Worm (Caenorhabditis elegans) whole organism, L1 larva: ENCODE results near the gene Y39A1A.10.

Experiments
- C04F5.9 ChIP-seq: sonication (generic microtip); optimal IDR thresholded peaks from 2 replicates; lab custom pipeline; 2016; ENCODE audit warnings: missing genetic modification characterization, missing compliant biosample characterization
- C16A3.4 ChIP-seq: fragments of 150-350 bp; optimal IDR thresholded peaks from 2 replicates; lab custom pipeline; 2014; ENCODE audit warnings: missing biosample characterization, missing genetic modification characterization
- C34B4.2 ChIP-seq: sonication (generic microtip); optimal IDR thresholded peaks from 2 replicates; lab custom pipeline; 2017; ENCODE audit warnings: mild to moderate bottlenecking, missing genetic modification characterization, missing compliant biosample characterization
- F16B12.6 ChIP-seq: fragments of 150-350 bp; optimal IDR thresholded peaks from 2 replicates; lab custom pipeline; 2014; ENCODE audit warnings: missing biosample characterization, missing genetic modification characterization
- alr-1 ChIP-seq: fragments of 200-800 bp; sonication (Bioruptor generic); optimal IDR thresholded peaks from 2 replicates; lab custom pipeline; 2018; ENCODE audit warnings: borderline replicate concordance, mild to moderate bottlenecking, missing genetic modification characterization, missing compliant biosample characterization
- ama-1 ChIP-seq: fragments of 150-350 bp; optimal IDR thresholded peaks from 2 replicates; lab custom pipeline; 2014
- blmp-1 ChIP-seq: fragments of 150-350 bp; optimal IDR thresholded peaks from 2 replicates; lab custom pipeline; 2014; ENCODE audit warnings: missing biosample characterization, missing genetic modification characterization
- ceh-8 ChIP-seq: fragments of 200-800 bp; sonication (Bioruptor generic); optimal IDR thresholded peaks from 2 replicates; lab custom pipeline; 2018; ENCODE audit warnings: mild to moderate bottlenecking, missing genetic modification characterization, moderate library complexity, missing compliant biosample characterization
- ceh-82 ChIP-seq, 3 experiments: fragments of 150-350 bp in 1 of 3; sonication (generic microtip) in 2 of 3; optimal IDR thresholded peaks; 2 replicates each; lab custom pipeline; 2014 to 2017; ENCODE audit warnings: missing biosample characterization in 3 of 3, missing genetic modification characterization in 3 of 3
- ceh-88 ChIP-seq: fragments of 200-800 bp; sonication (Bioruptor generic); IDR thresholded peaks from 2 replicates; pipeline ENCODE4 v1.3.6; 2022; ENCODE audit warnings: missing genetic modification characterization, missing compliant biosample characterization
- ces-1 ChIP-seq: fragments of 150-350 bp; optimal IDR thresholded peaks from 2 replicates; lab custom pipeline; 2014; ENCODE audit warnings: missing biosample characterization, missing genetic modification reagents, missing genetic modification characterization
- dpl-1 ChIP-seq, 3 experiments: fragments of 150-350 bp in 2 of 3; sonication (generic microtip) in 1 of 3; optimal IDR thresholded peaks; 2 replicates each; lab custom pipeline; 2014 to 2017; ENCODE audit warnings: missing biosample characterization in 3 of 3, missing genetic modification characterization in 3 of 3, missing genetic modification reagents in 3 of 3
- dsc-1 ChIP-seq: sonication (generic microtip); optimal IDR thresholded peaks from 2 replicates; lab custom pipeline; 2016; ENCODE audit warnings: mild to moderate bottlenecking, missing genetic modification characterization, missing compliant biosample characterization
- efl-1 ChIP-seq, 4 experiments: fragments of 150-350 bp; optimal IDR thresholded peaks in 3 of 4; peaks in 1 of 4; 1 replicate in 1 of 4; 2 replicates in 3 of 4; lab custom pipeline; 2014; ENCODE audit warnings: missing biosample characterization in 2 of 4, missing genetic modification characterization in 2 of 4, missing genetic modification reagents in 2 of 4
- egl-13 ChIP-seq: sonication (generic microtip); optimal IDR thresholded peaks from 2 replicates; lab custom pipeline; 2016; ENCODE audit warnings: missing genotype, missing genetic modification reagents, missing genetic modification characterization, missing compliant biosample characterization
- egl-27 ChIP-seq, 2 experiments: fragments of 150-350 bp in 1 of 2; sonication (generic microtip); optimal IDR thresholded peaks; 3 replicates each; lab custom pipeline; 2017 to 2018; ENCODE audit warnings: missing biosample characterization in 2 of 2, missing genetic modification characterization in 2 of 2, missing genetic modification reagents in 2 of 2
- elt-2 ChIP-seq: sonication (generic microtip); optimal IDR thresholded peaks from 2 replicates; lab custom pipeline; 2016; ENCODE audit warnings: missing genetic modification characterization, mild to moderate bottlenecking, inconsistent platforms, missing compliant biosample characterization, missing genetic modification reagents
- ets-5 ChIP-seq: fragments of 200-800 bp; sonication (Bioruptor generic); IDR thresholded peaks from 2 replicates; pipeline ENCODE4 v1.3.6; 2022; ENCODE audit warnings: missing genetic modification characterization, missing compliant biosample characterization
- fkh-4 ChIP-seq: sonication (generic microtip); optimal IDR thresholded peaks from 2 replicates; lab custom pipeline; 2016; ENCODE audit warnings: missing compliant biosample characterization, missing genetic modification characterization, borderline replicate concordance
- fkh-8 ChIP-seq: sonication (generic microtip); optimal IDR thresholded peaks from 2 replicates; lab custom pipeline; 2016; ENCODE audit warnings: mild to moderate bottlenecking, missing genetic modification characterization, missing compliant biosample characterization
- hpl-2 ChIP-seq: fragments of 150-350 bp; optimal IDR thresholded peaks from 2 replicates; lab custom pipeline; 2014; ENCODE audit warnings: missing biosample characterization, missing genetic modification reagents, missing genetic modification characterization
- lin-35 ChIP-seq, 2 experiments: fragments of 150-350 bp; optimal IDR thresholded peaks; 2 replicates each; lab custom pipeline; 2014; ENCODE audit warnings: missing biosample characterization in 2 of 2, missing genetic modification characterization in 2 of 2, missing genetic modification reagents in 2 of 2
- lin-39 ChIP-seq: fragments of 150-350 bp; optimal IDR thresholded peaks from 2 replicates; lab custom pipeline; 2014; ENCODE audit warnings: missing biosample characterization, missing genetic modification reagents, missing genetic modification characterization
- lsy-2 ChIP-seq, 2 experiments: fragments of 150-350 bp; optimal IDR thresholded peaks; 2 replicates each; lab custom pipeline; 2014; ENCODE audit warnings: missing biosample characterization in 2 of 2, missing genetic modification characterization in 2 of 2
- mdl-1 ChIP-seq, 2 experiments: fragments of 150-350 bp; optimal IDR thresholded peaks; 2 replicates each; lab custom pipeline; 2014 to 2017; ENCODE audit warnings: missing biosample characterization in 2 of 2, missing genetic modification characterization in 2 of 2, inconsistent platforms in 1 of 2
- mep-1 ChIP-seq: fragments of 150-350 bp; optimal IDR thresholded peaks from 2 replicates; lab custom pipeline; 2014; ENCODE audit warnings: missing biosample characterization, missing genetic modification characterization
- nhr-11 ChIP-seq: fragments of 150-350 bp; optimal IDR thresholded peaks from 2 replicates; lab custom pipeline; 2014; ENCODE audit warnings: missing biosample characterization, missing genetic modification characterization
- nhr-12 ChIP-seq: sonication (generic microtip); optimal IDR thresholded peaks from 2 replicates; lab custom pipeline; 2017; ENCODE audit warnings: missing biosample characterization, missing genetic modification characterization
- nhr-19 ChIP-seq: fragments of 200-800 bp; sonication (Bioruptor generic); conservative IDR thresholded peaks from 2 replicates; pipeline ENCODE4 v1.3.6; 2022; ENCODE audit warnings: missing genetic modification characterization, missing compliant biosample characterization
- nhr-28 ChIP-seq: fragments of 150-350 bp; optimal IDR thresholded peaks from 2 replicates; lab custom pipeline; 2014; ENCODE audit warnings: missing biosample characterization, missing genetic modification characterization
- nhr-47 ChIP-seq: sonication (generic microtip); optimal IDR thresholded peaks from 2 replicates; lab custom pipeline; 2016; ENCODE audit warnings: mild to moderate bottlenecking, missing genetic modification characterization, moderate library complexity, missing compliant biosample characterization
- nhr-71 ChIP-seq: sonication (generic microtip); optimal IDR thresholded peaks from 2 replicates; lab custom pipeline; 2016; ENCODE audit warnings: mild to moderate bottlenecking, missing genetic modification characterization, moderate library complexity, missing compliant biosample characterization
- nhr-76 ChIP-seq: sonication (generic microtip); optimal IDR thresholded peaks from 2 replicates; lab custom pipeline; 2017; ENCODE audit warnings: missing biosample characterization, missing genetic modification characterization
- nhr-84 ChIP-seq: sonication (generic microtip); optimal IDR thresholded peaks from 2 replicates; lab custom pipeline; 2017; ENCODE audit warnings: missing biosample characterization, missing genetic modification characterization
- nhr-85 ChIP-seq: sonication (generic microtip); peaks from one replicate; lab custom pipeline; 2016; ENCODE audit warnings: missing genetic modification characterization, inconsistent platforms, missing compliant biosample characterization
- nhr-90 ChIP-seq: sonication (generic microtip); optimal IDR thresholded peaks from 2 replicates; lab custom pipeline; 2016; ENCODE audit warnings: mild to moderate bottlenecking, missing genetic modification characterization, missing compliant biosample characterization; ENCODE audit not compliant: poor library complexity
- pag-3 ChIP-seq: sonication (generic microtip); optimal IDR thresholded peaks from 2 replicates; lab custom pipeline; 2017; ENCODE audit warnings: missing genetic modification characterization, mild to moderate bottlenecking, missing compliant biosample characterization, antibody characterized with exemption, borderline replicate concordance; ENCODE audit not compliant: insufficient read depth
- snpc-4 ChIP-seq: fragments of 150-350 bp; optimal IDR thresholded peaks from 2 replicates; lab custom pipeline; 2014; ENCODE audit warnings: missing biosample characterization, missing genetic modification characterization
- sox-4 ChIP-seq: sonication (generic microtip); optimal IDR thresholded peaks from 2 replicates; lab custom pipeline; 2016; ENCODE audit warnings: missing genetic modification characterization, missing compliant biosample characterization
- sptf-1 ChIP-seq: fragments of 150-350 bp; optimal IDR thresholded peaks from 2 replicates; lab custom pipeline; 2014; ENCODE audit warnings: missing biosample characterization, missing genetic modification characterization
- tlp-1 ChIP-seq: fragments of 150-350 bp; optimal IDR thresholded peaks from 2 replicates; lab custom pipeline; 2014; ENCODE audit warnings: missing biosample characterization, missing genetic modification characterization
- unc-130 ChIP-seq: fragments of 150-350 bp; optimal IDR thresholded peaks from 2 replicates; lab custom pipeline; 2017; ENCODE audit warnings: missing biosample characterization, missing genetic modification characterization, inconsistent platforms
- unc-30 ChIP-seq: sonication (generic microtip); optimal IDR thresholded peaks from 2 replicates; lab custom pipeline; 2017; ENCODE audit warnings: missing biosample characterization, missing genetic modification characterization
- unc-86 ChIP-seq: sonication (generic microtip); optimal IDR thresholded peaks from 2 replicates; lab custom pipeline; 2016; ENCODE audit warnings: missing genetic modification characterization, missing compliant biosample characterization
- unc-98 ChIP-seq: fragments of 200-800 bp; sonication (Bioruptor generic); IDR thresholded peaks from 2 replicates; pipeline ENCODE4 v1.3.6; 2022; ENCODE audit warnings: missing genetic modification characterization, missing compliant biosample characterization

The Y39A1A.10 gene

ce11 chrIII:10642781-10643180 lies 10.3 kb downstream of the Y39A1A.10 start, which contains the start of the genes dhs-11 and orc-1 (continued):
- TF ChIP-seq alr-1 (tag; lab: Kevin White, UChicago) (no peak), ceh-82 (tag; optimal IDR thresholded peaks at IDR 0.05; lab: Kevin White, UChicago) (peak in 2 of 3 experiments; percentile 1 to 21), unc-86 (no peak), mep-1 (tag; lab: Kevin White, UChicago) (peak; percentile 77), sptf-1 (tag; lab: Kevin White, UChicago) (no peak), blmp-1 (tag; lab: Kevin White, UChicago) (peak; percentile 35), unc-130 (tag; lab: Kevin White, UChicago) (peak; percentile 71), C34B4.2 (no peak), mdl-1 (tag; optimal IDR thresholded peaks at IDR 0.05; lab: Kevin White, UChicago) (peak in 1 of 2 experiments; percentile 67), unc-98 (GFP tag; lab: Robert Waterston, UW) (no peak), nhr-19 (GFP tag; lab: Robert Waterston, UW) (peak; percentile 51), nhr-47 (tag; lab: Kevin White, UChicago) (peak; percentile 52), fkh-4 (tag; lab: Kevin White, UChicago) (no peak), lin-35 (GFP tag; optimal IDR thresholded peaks at IDR 0.05; lab: Kevin White, UChicago) (peak; percentile 88 to 95), nhr-71 (tag; lab: Kevin White, UChicago) (peak; percentile 66), sox-4 (tag; lab: Kevin White, UChicago) (no peak), hpl-2 (no peak), nhr-90 (tag; lab: Kevin White, UChicago) (peak; percentile 48)

- TF ChIP-seq egl-27 (tag; optimal IDR thresholded peaks at IDR 0.05; lab: Kevin White, UChicago) (no peak), blmp-1 (tag; lab: Kevin White, UChicago) (peak; percentile 21), unc-30 (no peak), nhr-85 (tag; lab: Kevin White, UChicago) (no peak), nhr-19 (GFP tag; lab: Robert Waterston, UW) (no peak), lin-39 (tag; lab: Kevin White, UChicago) (no peak), C34B4.2 (no peak), C16A3.4 (tag; lab: Kevin White, UChicago) (no peak), ama-1 (lab: Kevin White, UChicago) (no peak), ces-1 (GFP tag; lab: Kevin White, UChicago) (no peak), ceh-8 (GFP tag; lab: Kevin White, UChicago) (no peak), ceh-88 (GFP tag; lab: Robert Waterston, UW) (no peak), alr-1 (tag; lab: Kevin White, UChicago) (no peak), nhr-84 (tag; lab: Kevin White, UChicago) (no peak), F16B12.6 (tag; lab: Kevin White, UChicago) (peak; percentile 34), snpc-4 (tag; lab: Kevin White, UChicago) (no peak), egl-13 (tag; lab: Kevin White, UChicago) (no peak), ets-5 (GFP tag; lab: Robert Waterston, UW) (no peak), lin-35 (GFP tag; optimal IDR thresholded peaks at IDR 0.05; lab: Kevin White, UChicago) (peak; percentile 34 to 46), nhr-11 (tag; lab: Kevin White, UChicago) (no peak), dsc-1 (no peak), tlp-1 (no peak), elt-2 (tag; lab: Kevin White, UChicago) (no peak), C04F5.9 (tag; lab: Kevin White, UChicago) (no peak), nhr-71 (tag; lab: Kevin White, UChicago) (no peak), nhr-28 (tag; lab: Kevin White, UChicago) (no peak), lsy-2 (tag; optimal IDR thresholded peaks at IDR 0.05; lab: Kevin White, UChicago) (peak; percentile 5 to 69), fkh-8 (tag; lab: Kevin White, UChicago) (no peak), dpl-1 (GFP tag; optimal IDR thresholded peaks at IDR 0.05; lab: Kevin White, UChicago) (peak; percentile 20 to 54 (median 38)), nhr-12 (tag; lab: Kevin White, UChicago) (no peak), efl-1 (optimal IDR thresholded peaks at IDR 0.05; lab: Kevin White, UChicago) (peak; percentile 15 to 33), efl-1 (GFP tag; optimal IDR thresholded peaks at IDR 0.05 in 1 of 2; lab: Kevin White, UChicago) (peak; percentile 7 to 33), nhr-76 (tag; lab: Kevin White, UChicago) (no peak), fkh-4 (tag; lab: Kevin White, UChicago) (no peak), sptf-1 (tag; lab: Kevin White, UChicago) (no peak), pag-3 (tag; lab: Kevin White, UChicago) (no peak), unc-130 (tag; lab: Kevin White, UChicago) (no peak)
Observed at ce11 chrIII:10646094-10646493, 13.6 kb downstream of the Y39A1A.10 start, which contains the start of gene orc-4. Gene orc-4, plus strand, starts transcription at chrIII:10646170.
